Fruit fly (Drosophila melanogaster) whole organism, embryonic: Measurements from ENCODE around the gene CG3634.

Experiments used
- B-H1 ChIP-seq: fragments of 200-800 bp; sonication (Bioruptor generic); IDR thresholded peaks from 3 replicates; pipeline ENCODE4 v1.3.6; 2022; ENCODE audit warnings: missing biosample characterization, missing genetic modification characterization
- C15 ChIP-seq: fragments of 200-800 bp; sonication (Bioruptor generic); IDR thresholded peaks from 3 replicates; pipeline ENCODE4 v1.3.6; 2022; ENCODE audit warnings: missing biosample characterization, missing genetic modification characterization
- CG10147 ChIP-seq: fragments of 200-800 bp; sonication (Bioruptor generic); optimal IDR thresholded peaks from 2 replicates; lab custom pipeline; 2019; ENCODE audit warnings: missing biosample characterization, mild to moderate bottlenecking, missing genetic modification characterization, moderate library complexity
- CG10543 ChIP-seq: fragments of 200-800 bp; sonication (Bioruptor generic); optimal IDR thresholded peaks from 3 replicates; lab custom pipeline; 2017; ENCODE audit warnings: missing biosample characterization, mild to moderate bottlenecking, missing genetic modification characterization, moderate library complexity
- CG10565 ChIP-seq: fragments of 200-800 bp; sonication (Bioruptor generic); optimal IDR thresholded peaks from 3 replicates; lab custom pipeline; 2016; ENCODE audit warnings: missing biosample characterization, mild to moderate bottlenecking, missing genetic modification characterization
- CG13287 ChIP-seq: fragments of 200-800 bp; sonication (Bioruptor generic); IDR thresholded peaks from 2 replicates; pipeline ENCODE4 v1.3.6; 2022; ENCODE audit warnings: missing biosample characterization, missing genetic modification characterization; ENCODE audit not compliant: partially characterized antibody
- CG13624 ChIP-seq: fragments of 200-800 bp; sonication (Bioruptor generic); optimal IDR thresholded peaks from 2 replicates; lab custom pipeline; 2016; ENCODE audit warnings: missing biosample characterization, missing genetic modification characterization
- CG16863 ChIP-seq: fragments of 200-800 bp; sonication (Bioruptor generic); optimal IDR thresholded peaks from 3 replicates; lab custom pipeline; 2016; ENCODE audit warnings: missing biosample characterization, missing genetic modification characterization
- CG18599 ChIP-seq: fragments of 200-800 bp; sonication (Bioruptor generic); optimal IDR thresholded peaks from 3 replicates; lab custom pipeline; 2017; ENCODE audit warnings: missing biosample characterization, missing genetic modification characterization, mild to moderate bottlenecking, moderate library complexity, missing genetic modification reagents
- CG2129 ChIP-seq: fragments of 200-800 bp; sonication (Bioruptor generic); IDR thresholded peaks from 2 replicates; pipeline ENCODE4 v1.3.6; 2022; ENCODE audit warnings: missing biosample characterization, missing genetic modification characterization; ENCODE audit not compliant: partially characterized antibody
- CG2889 ChIP-seq: fragments of 200-800 bp; sonication (Bioruptor generic); IDR thresholded peaks from 3 replicates; pipeline ENCODE4 v1.3.6; 2022; ENCODE audit warnings: missing biosample characterization, missing genetic modification characterization
- CG30431 ChIP-seq: fragments of 200-800 bp; sonication (Bioruptor generic); optimal IDR thresholded peaks from 2 replicates; lab custom pipeline; 2017; ENCODE audit warnings: missing biosample characterization, missing genetic modification characterization
- CG3407 ChIP-seq: fragments of 200-800 bp; sonication (Bioruptor generic); optimal IDR thresholded peaks from 2 replicates; lab custom pipeline; 2018; ENCODE audit warnings: missing biosample characterization, mild to moderate bottlenecking, missing genetic modification characterization
- CG5180 ChIP-seq: fragments of 200-800 bp; sonication (Bioruptor generic); optimal IDR thresholded peaks from 3 replicates; lab custom pipeline; 2017; ENCODE audit warnings: missing biosample characterization, missing genetic modification characterization, mild to moderate bottlenecking, moderate library complexity, missing genetic modification reagents
- CG6175 ChIP-seq: fragments of 200-800 bp; sonication (Bioruptor generic); IDR thresholded peaks from 3 replicates; pipeline ENCODE4 v1.3.6; 2022; ENCODE audit warnings: missing biosample characterization, missing genetic modification characterization
- CG7357 ChIP-seq: fragments of 200-800 bp; sonication (Bioruptor generic); IDR thresholded peaks from 3 replicates; pipeline ENCODE4 v1.3.6; 2022; ENCODE audit warnings: missing biosample characterization, missing genetic modification characterization
- CG8290 ChIP-seq, 3 experiments: fragments of 200-800 bp; sonication (Bioruptor generic); optimal IDR thresholded peaks; 2 replicates each; lab custom pipeline; 2016 to 2019; ENCODE audit warnings: missing biosample characterization in 3 of 3, missing genetic modification characterization in 3 of 3, mild to moderate bottlenecking in 2 of 3, moderate library complexity in 1 of 3
- Dbx ChIP-seq: fragments of 200-800 bp; sonication (Bioruptor generic); IDR thresholded peaks from 3 replicates; pipeline ENCODE4 v1.3.6; 2022; ENCODE audit warnings: missing biosample characterization, missing genetic modification characterization
- Deaf1 ChIP-seq: fragments of 200-800 bp; optimal IDR thresholded peaks from 3 replicates; lab custom pipeline; 2019; ENCODE audit warnings: missing biosample characterization, mild to moderate bottlenecking, missing genetic modification characterization, moderate library complexity
- Dek ChIP-seq: fragments of 200-800 bp; sonication (Bioruptor generic); optimal IDR thresholded peaks from 3 replicates; lab custom pipeline; 2019; ENCODE audit warnings: missing biosample characterization, mild to moderate bottlenecking, missing genetic modification characterization, moderate library complexity
- Ets65A ChIP-seq: fragments of 200-800 bp; sonication (Bioruptor generic); peaks from one replicate; lab custom pipeline; 2016; ENCODE audit warnings: missing biosample characterization, missing genetic modification characterization
- Hr78 ChIP-seq, 2 experiments: fragments of 200-800 bp in 1 of 2; fragments of >200 bp in 1 of 2; sonication (Bioruptor generic) in 1 of 2; optimal IDR thresholded peaks; 2 replicates each; lab custom pipeline; 2017 to 2019; ENCODE audit warnings: missing biosample characterization in 2 of 2, missing genetic modification characterization in 2 of 2, mild to moderate bottlenecking in 1 of 2, moderate library complexity in 1 of 2
- Neu2 ChIP-seq: fragments of 200-800 bp; sonication (Bioruptor generic); optimal IDR thresholded peaks from 3 replicates; lab custom pipeline; 2016; ENCODE audit warnings: missing biosample characterization, missing genetic modification characterization, borderline replicate concordance
- Optix ChIP-seq: fragments of 200-800 bp; sonication (Bioruptor generic); IDR thresholded peaks from 3 replicates; pipeline ENCODE4 v1.3.6; 2022; ENCODE audit warnings: missing biosample characterization, missing genetic modification characterization
- Pdp1 ChIP-seq, 2 experiments: fragments of 200-800 bp; sonication (Bioruptor generic); optimal IDR thresholded peaks; 3 replicates each; lab custom pipeline; 2016; ENCODE audit warnings: missing biosample characterization in 2 of 2, missing genetic modification characterization in 2 of 2, mild to moderate bottlenecking in 1 of 2, moderate library complexity in 1 of 2
- Rx ChIP-seq: fragments of 200-800 bp; sonication (Bioruptor generic); IDR thresholded peaks from 2 replicates; pipeline ENCODE4 v1.3.6; 2022; ENCODE audit warnings: missing biosample characterization, missing genetic modification characterization
- Ssrp ChIP-seq: fragments of 200-800 bp; sonication (Bioruptor generic); optimal IDR thresholded peaks from 2 replicates; lab custom pipeline; 2018; ENCODE audit warnings: missing biosample characterization, mild to moderate bottlenecking, missing genetic modification characterization, moderate library complexity
- TFAM ChIP-seq: fragments of 200-800 bp; sonication (Bioruptor generic); optimal IDR thresholded peaks from 2 replicates; lab custom pipeline; 2017; ENCODE audit warnings: missing biosample characterization, missing genetic modification characterization, inconsistent platforms
- caup ChIP-seq: fragments of 200-800 bp; sonication (Bioruptor generic); optimal IDR thresholded peaks from 3 replicates; lab custom pipeline; 2017; ENCODE audit warnings: missing biosample characterization, mild to moderate bottlenecking, missing genetic modification characterization, moderate library complexity; ENCODE audit not compliant: severe bottlenecking
- corto ChIP-seq: fragments of 200-800 bp; sonication (Bioruptor generic); optimal IDR thresholded peaks from 2 replicates; lab custom pipeline; 2016; ENCODE audit warnings: missing biosample characterization, mild to moderate bottlenecking, missing genetic modification characterization, moderate library complexity
- crol ChIP-seq: fragments of 200-800 bp; sonication (Bioruptor generic); IDR thresholded peaks from 2 replicates; pipeline ENCODE4 v1.3.6; 2022; ENCODE audit warnings: missing biosample characterization, missing genetic modification characterization
- crp ChIP-seq, 2 experiments: fragments of 200-800 bp; sonication (Bioruptor generic); optimal IDR thresholded peaks; 2 replicates in 1 of 2; 3 replicates in 1 of 2; lab custom pipeline; 2017; ENCODE audit warnings: missing biosample characterization in 2 of 2, missing genetic modification characterization in 2 of 2, mild to moderate bottlenecking in 1 of 2, moderate library complexity in 1 of 2
- ems ChIP-seq: fragments of 200-800 bp; sonication (Bioruptor generic); optimal IDR thresholded peaks from 3 replicates; lab custom pipeline; 2016; ENCODE audit warnings: missing biosample characterization, missing genetic modification characterization
- eve ChIP-seq, 2 experiments: fragments of >200 bp; optimal IDR thresholded peaks; 2 replicates each; lab custom pipeline; 2017; ENCODE audit warnings: missing biosample characterization in 2 of 2, missing genetic modification characterization in 2 of 2
- fd102C ChIP-seq: fragments of 200-800 bp; sonication (Bioruptor generic); optimal IDR thresholded peaks from 2 replicates; lab custom pipeline; 2018; ENCODE audit warnings: missing biosample characterization, mild to moderate bottlenecking, missing genetic modification characterization, moderate library complexity
- fd96Cb ChIP-seq: fragments of 200-800 bp; sonication (Bioruptor generic); optimal IDR thresholded peaks from 2 replicates; lab custom pipeline; 2018; ENCODE audit warnings: missing biosample characterization, mild to moderate bottlenecking, missing genetic modification characterization, moderate library complexity
- gcm ChIP-seq: fragments of 200-800 bp; sonication (Bioruptor generic); optimal IDR thresholded peaks from 2 replicates; lab custom pipeline; 2019; ENCODE audit warnings: missing biosample characterization, mild to moderate bottlenecking, missing genetic modification characterization, moderate library complexity
- gt ChIP-seq: fragments of 200-800 bp; sonication (Bioruptor generic); IDR thresholded peaks from 2 replicates; pipeline ENCODE4 v1.3.6; 2022; ENCODE audit warnings: missing biosample characterization, missing genetic modification characterization
- h ChIP-seq: fragments of >200 bp; optimal IDR thresholded peaks from 2 replicates; lab custom pipeline; 2017
- lilli ChIP-seq: fragments of 200-800 bp; sonication (Bioruptor generic); optimal IDR thresholded peaks from 3 replicates; lab custom pipeline; 2016; ENCODE audit warnings: missing biosample characterization, missing genetic modification characterization
- lov ChIP-seq, 2 experiments: fragments of 200-800 bp in 1 of 2; fragments of >200 bp in 1 of 2; sonication (Bioruptor generic) in 1 of 2; IDR thresholded peaks in 1 of 2; optimal IDR thresholded peaks in 1 of 2; 2 replicates in 1 of 2; 3 replicates in 1 of 2; pipeline versions ENCODE4 v1.3.6 to Lab custom; 2017 to 2022; ENCODE audit warnings: missing biosample characterization in 1 of 2, missing genetic modification characterization in 1 of 2
- nerfin-1 ChIP-seq: fragments of 200-800 bp; sonication (Bioruptor generic); optimal IDR thresholded peaks from 3 replicates; lab custom pipeline; 2019; ENCODE audit warnings: missing biosample characterization, mild to moderate bottlenecking, missing genetic modification characterization, moderate library complexity
- org-1 ChIP-seq: fragments of 200-800 bp; sonication (Bioruptor generic); optimal IDR thresholded peaks from 2 replicates; lab custom pipeline; 2017; ENCODE audit warnings: missing biosample characterization, missing genetic modification characterization
- p53 ChIP-seq: fragments of 200-800 bp; sonication (Bioruptor generic); optimal IDR thresholded peaks from 2 replicates; lab custom pipeline; 2016; ENCODE audit warnings: missing biosample characterization, missing genetic modification characterization
- pb ChIP-seq: fragments of 200-800 bp; sonication (Bioruptor generic); optimal IDR thresholded peaks from 3 replicates; lab custom pipeline; 2016; ENCODE audit warnings: missing biosample characterization, missing genetic modification characterization
- psq ChIP-seq: fragments of 200-800 bp; sonication (Bioruptor generic); optimal IDR thresholded peaks from 2 replicates; lab custom pipeline; 2017; ENCODE audit warnings: missing biosample characterization, missing genetic modification characterization
- stc ChIP-seq: fragments of 200-800 bp; sonication (Bioruptor generic); IDR thresholded peaks from 2 replicates; pipeline ENCODE4 v1.3.6; 2022; ENCODE audit warnings: missing biosample characterization, missing genetic modification characterization
- tna ChIP-seq: fragments of 200-800 bp; sonication (Bioruptor generic); IDR thresholded peaks from 2 replicates; pipeline ENCODE4 v1.3.6; 2022; ENCODE audit warnings: missing biosample characterization, missing genetic modification characterization; ENCODE audit not compliant: partially characterized antibody
- unpg ChIP-seq: fragments of 200-800 bp; sonication (Bioruptor generic); optimal IDR thresholded peaks from 3 replicates; lab custom pipeline; 2018; ENCODE audit warnings: missing biosample characterization, mild to moderate bottlenecking, missing genetic modification characterization, moderate library complexity

CG3634 gene

DNA sequence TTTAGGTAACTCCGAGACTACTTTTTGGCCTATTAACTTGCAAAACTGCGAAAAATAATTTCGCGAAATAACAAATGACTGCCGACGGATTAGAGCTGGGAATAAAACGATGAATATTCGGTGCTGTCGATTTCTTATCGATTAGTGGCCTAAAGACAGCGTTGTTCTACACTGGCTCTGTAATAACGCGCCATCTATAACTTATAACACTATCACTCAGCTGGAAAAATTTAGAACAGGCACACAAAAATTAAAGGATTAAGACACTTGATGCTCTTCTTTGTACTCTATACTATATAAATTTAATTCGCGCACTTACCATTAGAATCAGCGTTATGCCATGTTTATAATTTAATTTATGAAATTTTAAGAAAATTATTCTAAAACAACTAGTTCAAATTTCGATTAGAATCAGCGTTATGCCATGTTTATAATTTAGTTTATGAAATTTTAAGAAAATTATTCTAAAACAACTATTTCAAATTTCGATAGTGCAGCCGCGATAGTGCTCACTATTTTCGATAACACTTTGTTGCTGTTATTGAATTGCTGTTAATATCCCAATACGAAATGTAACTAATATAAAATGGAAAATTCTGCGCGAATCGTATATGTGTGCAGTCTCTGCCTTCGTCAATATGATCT is 32.5 kb upstream of the CG3634 start, which contains the start of the genes CSN3 and CG11456 (continued):
- TF ChIP-seq Ets65A (GFP tag; lab: Kevin White, UChicago) (peak; percentile 94), CG10543 (GFP tag; lab: Kevin White, UChicago) (no peak), C15 (GFP tag; lab: Robert Waterston, UW) (no peak), CG2129 (GFP tag; lab: Robert Waterston, UW) (0 out of 2 replicates have a peak, but pooled peaks have one; percentile 6), stc (GFP tag; lab: Robert Waterston, UW) (no peak), fd96Cb (no peak), Dek (tag; lab: Kevin White, UChicago) (peak; percentile 53), h (lab: Kevin White, UChicago) (no peak), Neu2 (GFP tag; lab: Kevin White, UChicago) (peak; percentile 0), fd102C (no peak), lilli (peak; percentile 58), CG6175 (no peak), unpg (GFP tag; lab: Kevin White, UChicago) (no peak), Dbx (peak; percentile 67; the same call in 2 of the 3 replicates), CG3407 (GFP tag; lab: Kevin White, UChicago) (no peak), crp (GFP tag; optimal IDR thresholded peaks at IDR 0.05; lab: Kevin White, UChicago) (peak in 1 of 2 experiments; percentile 80), eve (GFP tag; optimal IDR thresholded peaks at IDR 0.05; lab: Kevin White, UChicago) (no peak), CG13624 (GFP tag; lab: Kevin White, UChicago) (peak; percentile 48), tna (GFP tag; lab: Robert Waterston, UW) (peak; percentile 69), TFAM (GFP tag; lab: Kevin White, UChicago) (no peak), Rx (GFP tag; lab: Robert Waterston, UW) (no peak), nerfin-1 (tag; lab: Kevin White, UChicago) (no peak), Hr78 (GFP tag; optimal IDR thresholded peaks at IDR 0.05; lab: Kevin White, UChicago) (no peak), CG2889 (GFP tag; lab: Robert Waterston, UW) (no peak), pb (no peak), CG5180 (GFP tag; lab: Kevin White, UChicago) (no peak), corto (GFP tag; lab: Kevin White, UChicago) (no peak), CG7357 (GFP tag; lab: Robert Waterston, UW) (no peak), CG13287 (GFP tag; lab: Robert Waterston, UW) (peak; percentile 77), psq (no peak), CG16863 (GFP tag; lab: Kevin White, UChicago) (peak; percentile 18), Optix (GFP tag; lab: Robert Waterston, UW) (no peak), gcm (GFP tag; lab: Kevin White, UChicago) (no peak)

DNA sequence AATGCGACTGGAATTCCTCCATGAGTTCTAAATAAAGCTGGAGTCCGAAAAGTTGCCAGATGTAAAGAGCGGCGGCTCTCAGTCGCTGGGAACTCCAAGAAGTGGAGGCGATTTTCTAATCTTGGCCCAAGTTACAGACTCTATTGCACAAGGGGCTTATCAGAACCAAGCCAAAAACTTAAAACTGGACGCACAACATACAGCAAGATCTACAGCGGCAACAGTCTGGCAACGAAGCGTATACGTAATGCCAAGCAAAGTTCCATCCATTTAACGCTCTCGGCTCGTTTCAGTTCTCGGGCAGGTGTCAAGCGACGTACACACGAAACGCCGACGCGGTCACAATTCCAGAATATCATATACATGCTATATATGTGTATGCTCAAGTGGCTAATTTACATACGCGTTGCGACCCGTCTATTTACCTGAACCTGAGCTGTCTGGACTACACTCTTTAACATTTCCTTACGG is 28.8 kb upstream of the CG3634 start:
- no peak for TF ChIP-seq CG8290 (GFP tag; optimal IDR thresholded peaks at IDR 0.05; lab: Kevin White, UChicago)
- peak in 1 of 2 experiments; percentile 1 for TF ChIP-seq CG8290 (tag; optimal IDR thresholded peaks at IDR 0.05; lab: Kevin White, UChicago)
- TF ChIP-seq p53 (GFP tag; lab: Kevin White, UChicago), result no peak
- no peak for TF ChIP-seq CG10565 (GFP tag; lab: Kevin White, UChicago)
- TF ChIP-seq CG30431 (GFP tag; lab: Kevin White, UChicago), result no peak
- TF ChIP-seq B-H1 (GFP tag; lab: Robert Waterston, UW), result no peak
- TF ChIP-seq org-1, result no peak
- TF ChIP-seq CG13624 (GFP tag; lab: Kevin White, UChicago), result no peak
- TF ChIP-seq CG18599, result peak; percentile 17
- no peak for TF ChIP-seq gt (GFP tag; lab: Robert Waterston, UW)
- TF ChIP-seq lov (optimal IDR thresholded peaks at IDR 0.05; lab: Kevin White, UChicago), result no peak
- TF ChIP-seq lov (GFP tag; IDR thresholded peaks at IDR 0.05; lab: Robert Waterston, UW), result no peak
- TF ChIP-seq Ssrp (tag; lab: Kevin White, UChicago), result no peak
- no peak for TF ChIP-seq crol
- no peak for TF ChIP-seq ems (GFP tag; lab: Kevin White, UChicago)
- no peak for TF ChIP-seq CG10147 (GFP tag; lab: Kevin White, UChicago)
- peak; percentile 70 for TF ChIP-seq Deaf1
- TF ChIP-seq Pdp1 (GFP tag; optimal IDR thresholded peaks at IDR 0.05; lab: Kevin White, UChicago), result peak in 1 of 2 experiments; percentile 89
- no peak for TF ChIP-seq caup (GFP tag; lab: Kevin White, UChicago)
